Worm (Caenorhabditis elegans) whole organism, L3 larva: ENCODE results near the gene fbxa-128.

Experiments
- R02D3.7 ChIP-seq: fragments of 150-350 bp; optimal IDR thresholded peaks from 2 replicates; lab custom pipeline; 2014; ENCODE audit warnings: missing biosample characterization, missing genetic modification characterization
- ZK546.5 ChIP-seq: sonication (generic microtip); optimal IDR thresholded peaks from 2 replicates; lab custom pipeline; 2017; ENCODE audit warnings: missing biosample characterization, missing genetic modification characterization
- ama-1 ChIP-seq: fragments of 150-350 bp; optimal IDR thresholded peaks from 2 replicates; lab custom pipeline; 2018
- ceh-16 ChIP-seq: sonication (generic microtip); optimal IDR thresholded peaks from 2 replicates; lab custom pipeline; 2017; ENCODE audit warnings: missing biosample characterization, missing genetic modification characterization
- ceh-28 ChIP-seq: fragments of 150-350 bp; optimal IDR thresholded peaks from 2 replicates; lab custom pipeline; 2014; ENCODE audit warnings: missing biosample characterization, missing genetic modification reagents, missing genetic modification characterization
- ceh-82 ChIP-seq: fragments of 150-350 bp; optimal IDR thresholded peaks from 2 replicates; lab custom pipeline; 2014; ENCODE audit warnings: missing biosample characterization, missing genetic modification characterization
- ceh-9 ChIP-seq: sonication (generic microtip); optimal IDR thresholded peaks from 2 replicates; lab custom pipeline; 2018; ENCODE audit warnings: missing biosample characterization, missing genetic modification characterization
- daf-12 ChIP-seq: fragments of 150-350 bp; optimal IDR thresholded peaks from 2 replicates; lab custom pipeline; 2014; ENCODE audit warnings: missing biosample characterization, missing genetic modification reagents, missing genetic modification characterization
- egl-27 ChIP-seq: sonication (generic microtip); optimal IDR thresholded peaks from 4 replicates; lab custom pipeline; 2017; ENCODE audit warnings: missing biosample characterization, missing genetic modification reagents, missing genetic modification characterization
- egl-5 ChIP-seq: fragments of 150-350 bp; optimal IDR thresholded peaks from 2 replicates; lab custom pipeline; 2017; ENCODE audit warnings: missing biosample characterization, missing genetic modification reagents, missing genetic modification characterization, inconsistent platforms
- elt-1 ChIP-seq: fragments of 150-350 bp; optimal IDR thresholded peaks from 2 replicates; lab custom pipeline; 2014; ENCODE audit warnings: missing biosample characterization, missing genetic modification characterization
- elt-2 ChIP-seq: sonication (generic microtip); optimal IDR thresholded peaks from 2 replicates; lab custom pipeline; 2016; ENCODE audit warnings: missing genetic modification reagents, mild to moderate bottlenecking, missing genetic modification characterization, missing compliant biosample characterization
- eor-1 ChIP-seq, 2 experiments: fragments of 150-350 bp; optimal IDR thresholded peaks; 2 replicates each; lab custom pipeline; 2014 to 2018; ENCODE audit warnings: missing biosample characterization in 2 of 2, missing genetic modification characterization in 2 of 2
- fkh-10 ChIP-seq: sonication (generic microtip); optimal IDR thresholded peaks from 2 replicates; lab custom pipeline; 2017; ENCODE audit warnings: missing biosample characterization, missing genetic modification reagents, missing genetic modification characterization
- fkh-2 ChIP-seq: fragments of 150-350 bp; optimal IDR thresholded peaks from 2 replicates; lab custom pipeline; 2014; ENCODE audit warnings: missing biosample characterization, missing genetic modification reagents, missing genetic modification characterization
- fos-1 ChIP-seq: fragments of 150-350 bp; optimal IDR thresholded peaks from 2 replicates; lab custom pipeline; 2014; ENCODE audit warnings: missing biosample characterization, missing genetic modification characterization
- lsy-12 ChIP-seq: sonication (generic microtip); optimal IDR thresholded peaks from 2 replicates; lab custom pipeline; 2016; ENCODE audit warnings: mild to moderate bottlenecking, missing genetic modification characterization, missing compliant biosample characterization
- mdl-1 ChIP-seq: fragments of 150-350 bp; optimal IDR thresholded peaks from 2 replicates; lab custom pipeline; 2014; ENCODE audit warnings: missing biosample characterization, missing genetic modification characterization
- mml-1 ChIP-seq: fragments of 150-350 bp; sonication (generic microtip); optimal IDR thresholded peaks from 3 replicates; lab custom pipeline; 2014; ENCODE audit warnings: missing biosample characterization, missing genetic modification characterization
- nfya-1 ChIP-seq: sonication (generic microtip); optimal IDR thresholded peaks from 2 replicates; lab custom pipeline; 2017; ENCODE audit warnings: missing genetic modification characterization, mild to moderate bottlenecking, missing compliant biosample characterization, antibody characterized with exemption, moderate library complexity; ENCODE audit not compliant: insufficient read depth
- nhr-11 ChIP-seq: fragments of 150-350 bp; optimal IDR thresholded peaks from 2 replicates; lab custom pipeline; 2014; ENCODE audit warnings: missing biosample characterization, missing genetic modification characterization
- nhr-12 ChIP-seq: fragments of 150-350 bp; optimal IDR thresholded peaks from 2 replicates; lab custom pipeline; 2014; ENCODE audit warnings: missing biosample characterization, missing genetic modification characterization
- nhr-237 ChIP-seq: fragments of 150-350 bp; optimal IDR thresholded peaks from 2 replicates; lab custom pipeline; 2014; ENCODE audit warnings: missing biosample characterization, missing genetic modification characterization
- nhr-25 ChIP-seq: sonication (generic microtip); optimal IDR thresholded peaks from 2 replicates; lab custom pipeline; 2017; ENCODE audit warnings: missing biosample characterization, missing genetic modification characterization
- nhr-28 ChIP-seq: fragments of 150-350 bp; optimal IDR thresholded peaks from 2 replicates; lab custom pipeline; 2014; ENCODE audit warnings: missing biosample characterization, missing genetic modification characterization
- nhr-43 ChIP-seq: sonication (generic microtip); optimal IDR thresholded peaks from 2 replicates; lab custom pipeline; 2016; ENCODE audit warnings: mild to moderate bottlenecking, missing genetic modification characterization, missing compliant biosample characterization; ENCODE audit not compliant: poor library complexity, severe bottlenecking
- nhr-67 ChIP-seq: fragments of 150-350 bp; optimal IDR thresholded peaks from 2 replicates; lab custom pipeline; 2014; ENCODE audit warnings: missing biosample characterization, missing genetic modification characterization
- nhr-76 ChIP-seq: fragments of 150-350 bp; sonication (generic microtip); optimal IDR thresholded peaks from 5 replicates; lab custom pipeline; 2014; ENCODE audit warnings: missing biosample characterization, missing genetic modification characterization
- pha-4 ChIP-seq: fragments of 150-350 bp; optimal IDR thresholded peaks from 2 replicates; lab custom pipeline; 2014; ENCODE audit warnings: missing biosample characterization, missing genetic modification reagents, missing genetic modification characterization
- pqm-1 ChIP-seq: fragments of 150-350 bp; optimal IDR thresholded peaks from 2 replicates; lab custom pipeline; 2017; ENCODE audit warnings: missing biosample characterization, missing genetic modification characterization, inconsistent platforms
- sea-2 ChIP-seq: fragments of 150-350 bp; sonication (generic microtip); optimal IDR thresholded peaks from 4 replicates; lab custom pipeline; 2014; ENCODE audit warnings: missing biosample characterization, missing genetic modification reagents, missing genetic modification characterization
- skn-1 ChIP-seq: fragments of 150-350 bp; optimal IDR thresholded peaks from 2 replicates; lab custom pipeline; 2014; ENCODE audit warnings: missing biosample characterization, missing genetic modification characterization
- snpc-4 ChIP-seq: fragments of 150-350 bp; optimal IDR thresholded peaks from 2 replicates; lab custom pipeline; 2014; ENCODE audit warnings: missing biosample characterization, missing genetic modification characterization
- tbx-2 ChIP-seq: sonication (generic microtip); optimal IDR thresholded peaks from 2 replicates; lab custom pipeline; 2016; ENCODE audit warnings: mild to moderate bottlenecking, missing genetic modification characterization, missing compliant biosample characterization
- unc-62 ChIP-seq: fragments of 150-350 bp; sonication (generic microtip); optimal IDR thresholded peaks from 4 replicates; lab custom pipeline; 2014; ENCODE audit warnings: missing biosample characterization, missing genetic modification reagents, missing genetic modification characterization
- zag-1 ChIP-seq: fragments of 150-350 bp; optimal IDR thresholded peaks from 2 replicates; lab custom pipeline; 2014; ENCODE audit warnings: missing biosample characterization, missing genetic modification characterization
- ztf-11 ChIP-seq: fragments of 150-350 bp; optimal IDR thresholded peaks from 2 replicates; lab custom pipeline; 2014; ENCODE audit warnings: missing biosample characterization, missing genetic modification characterization
- ztf-4 ChIP-seq: fragments of 150-350 bp; optimal IDR thresholded peaks from 2 replicates; lab custom pipeline; 2014; ENCODE audit warnings: missing biosample characterization, missing genetic modification characterization

fbxa-128 gene

DNA sequence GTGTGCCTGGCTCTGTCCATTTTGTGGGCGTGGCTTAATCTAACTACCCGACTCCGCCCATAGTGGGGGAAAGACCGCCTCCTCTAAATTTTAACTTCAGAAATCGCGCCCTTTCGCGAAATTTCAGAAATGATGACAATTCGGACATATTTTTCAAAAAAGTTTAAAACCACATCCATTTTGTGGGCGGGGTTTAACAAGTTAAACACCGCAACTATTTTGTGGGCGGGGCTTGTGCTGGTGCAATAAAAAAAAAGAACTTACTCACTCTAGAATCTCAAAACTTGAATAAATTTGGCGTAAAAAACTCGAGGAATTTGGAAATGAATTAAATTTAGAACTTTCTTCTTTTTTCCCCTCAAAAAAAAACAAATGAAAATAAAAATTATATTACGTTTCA is 31.6 kb upstream of the fbxa-128 start:
- TF ChIP-seq unc-62 (GFP tag; lab: Kevin White, UChicago) (no peak), ceh-16 (tag; lab: Kevin White, UChicago) (no peak), nhr-11 (tag; lab: Kevin White, UChicago) (no peak), pha-4 (tag; lab: Kevin White, UChicago) (no peak), ztf-11 (tag; lab: Kevin White, UChicago) (no peak), pqm-1 (no peak), egl-27 (tag; lab: Kevin White, UChicago) (no peak), sea-2 (GFP tag; lab: Kevin White, UChicago) (no peak), mml-1 (no peak), egl-5 (tag; lab: Kevin White, UChicago) (no peak), nhr-25 (tag; lab: Kevin White, UChicago) (no peak), ama-1 (lab: Kevin White, UChicago) (no peak), R02D3.7 (tag; lab: Kevin White, UChicago) (no peak), fkh-10 (GFP tag; lab: Kevin White, UChicago) (no peak), nhr-67 (tag; lab: Kevin White, UChicago) (no peak), ceh-28 (no peak), daf-12 (tag; lab: Kevin White, UChicago) (no peak), fkh-2 (tag; lab: Kevin White, UChicago) (no peak), nhr-28 (no peak)

DNA sequence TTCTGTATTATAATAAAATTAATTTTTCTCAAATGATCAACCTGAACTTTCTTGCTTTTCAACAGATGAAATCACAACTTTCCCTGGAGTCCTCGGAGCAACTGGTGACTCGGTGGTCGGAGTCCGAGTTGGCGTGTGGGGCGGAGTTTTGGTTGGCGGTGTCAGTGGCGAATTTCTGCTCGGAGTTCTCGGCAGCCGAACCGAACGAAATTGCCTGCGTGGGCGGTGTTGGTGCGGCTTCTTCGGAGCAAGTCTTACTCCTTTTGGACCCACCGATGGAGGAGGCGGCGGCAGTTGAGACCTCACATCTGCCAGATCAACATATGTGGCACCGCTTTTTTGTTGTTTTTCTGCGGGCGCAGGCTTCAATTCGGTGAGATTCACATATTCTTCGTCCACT is 30.8 kb upstream of the fbxa-128 start:
- TF ChIP-seq tbx-2 (tag; lab: Kevin White, UChicago) (no peak), sea-2 (GFP tag; lab: Kevin White, UChicago) (no peak), lsy-12 (tag; lab: Kevin White, UChicago) (no peak), nhr-43 (tag; lab: Kevin White, UChicago) (no peak), fos-1 (no peak), mdl-1 (tag; lab: Kevin White, UChicago) (no peak), nhr-11 (tag; lab: Kevin White, UChicago) (no peak), nfya-1 (tag; lab: Kevin White, UChicago) (no peak), ceh-82 (no peak), nhr-67 (tag; lab: Kevin White, UChicago) (no peak), egl-27 (tag; lab: Kevin White, UChicago) (no peak), nhr-76 (tag; lab: Kevin White, UChicago) (no peak), mml-1 (no peak), skn-1 (tag; lab: Kevin White, UChicago) (no peak)

DNA sequence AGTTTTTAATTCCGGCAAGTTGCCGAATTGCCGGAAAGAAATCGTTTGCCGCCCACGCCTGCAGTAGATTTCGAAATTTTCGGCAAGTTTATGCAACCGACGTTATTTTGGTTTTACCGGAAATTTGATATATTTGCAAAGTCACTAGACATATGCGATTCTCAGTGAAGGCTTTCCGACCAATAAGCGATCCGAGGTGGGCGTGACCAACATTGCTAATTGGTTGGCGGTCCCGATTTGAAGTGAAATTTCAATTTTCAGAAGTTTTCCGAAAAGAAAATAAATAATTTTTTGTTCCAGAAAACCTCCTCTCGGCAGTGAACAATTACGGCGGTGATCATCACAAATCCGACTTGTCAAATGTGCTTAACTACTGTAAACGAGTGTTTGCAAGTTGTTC is 19.0 kb upstream of the fbxa-128 start:
- no peak for TF ChIP-seq ztf-11 (tag; lab: Kevin White, UChicago)
- no peak for TF ChIP-seq ceh-9 (tag; lab: Kevin White, UChicago)
- TF ChIP-seq nhr-25 (tag; lab: Kevin White, UChicago): no peak
- peak; percentile 53 for TF ChIP-seq nfya-1 (tag; lab: Kevin White, UChicago)
- TF ChIP-seq unc-62 (GFP tag; lab: Kevin White, UChicago): no peak
- TF ChIP-seq nhr-28: no peak
- no peak for TF ChIP-seq pqm-1
- TF ChIP-seq, all 47 proteins: peak for 1

DNA sequence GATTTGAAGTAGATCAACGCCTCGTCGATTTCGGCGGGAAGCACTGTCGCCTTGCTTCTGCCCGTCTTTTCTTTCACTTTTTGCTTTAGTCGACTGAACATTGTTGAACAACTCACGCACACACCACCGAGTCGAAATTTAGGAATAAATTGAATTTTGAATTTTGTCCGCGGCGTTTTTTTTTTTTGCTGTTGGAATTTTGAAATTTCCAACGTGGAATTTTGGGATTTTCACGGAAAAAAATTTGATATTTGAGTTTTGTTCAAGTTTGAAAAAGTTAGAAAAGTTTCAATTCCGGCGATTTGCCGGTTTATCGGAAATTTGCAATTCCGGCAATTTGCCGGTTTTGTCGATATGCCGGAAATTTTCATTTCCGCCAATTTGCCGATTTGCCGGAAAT is 18.2 kb upstream of the fbxa-128 start, which contains the start of gene Y47D3A.31:
Gene Y47D3A.31 (minus strand): TSS at position 101 of the 400 bp plus-strand sequence.
- TF ChIP-seq ztf-4 (no peak), nhr-76 (tag; lab: Kevin White, UChicago) (no peak), ama-1 (lab: Kevin White, UChicago) (no peak), elt-2 (tag; lab: Kevin White, UChicago) (no peak), ceh-16 (tag; lab: Kevin White, UChicago) (no peak), eor-1 (tag; optimal IDR thresholded peaks at IDR 0.05; lab: Kevin White, UChicago) (no peak), R02D3.7 (tag; lab: Kevin White, UChicago) (no peak), zag-1 (no peak), elt-1 (tag; lab: Kevin White, UChicago) (no peak), fkh-2 (tag; lab: Kevin White, UChicago) (no peak), nfya-1 (tag; lab: Kevin White, UChicago) (no peak), nhr-11 (tag; lab: Kevin White, UChicago) (no peak)

DNA sequence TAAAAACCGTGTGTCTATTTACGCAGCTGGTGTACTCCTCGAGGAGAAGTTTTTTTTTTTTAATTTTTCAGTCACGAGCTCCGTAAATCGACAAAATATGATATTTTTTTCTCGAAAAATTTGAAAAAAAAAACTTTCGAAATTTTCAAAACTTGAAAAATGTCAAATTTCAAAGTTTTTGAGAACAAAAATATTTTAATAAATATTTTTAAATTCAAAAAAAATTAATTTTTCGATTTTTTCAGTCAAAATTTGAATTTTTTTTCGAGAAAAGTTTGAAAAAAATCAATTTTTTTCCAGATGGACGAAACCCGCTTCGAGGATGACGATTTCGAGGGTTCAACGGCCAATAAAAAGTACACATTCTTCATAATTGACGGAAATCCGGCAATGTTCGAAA is 15.6 kb upstream of the fbxa-128 start, which contains the start of gene cku-70:
Gene cku-70 (plus strand): TSS at position 301 of the 400 bp plus-strand sequence.
- TF ChIP-seq ama-1 (lab: Kevin White, UChicago) (no peak), ZK546.5 (tag; lab: Kevin White, UChicago) (no peak), R02D3.7 (tag; lab: Kevin White, UChicago) (no peak), snpc-4 (tag; lab: Kevin White, UChicago) (no peak), nhr-11 (tag; lab: Kevin White, UChicago) (no peak), nhr-12 (no peak), nhr-237 (tag; lab: Kevin White, UChicago) (no peak), mdl-1 (tag; lab: Kevin White, UChicago) (no peak)
